Fruit fly (Drosophila melanogaster): ENCODE results near the gene Poc1.

Gene Poc1

DNA sequence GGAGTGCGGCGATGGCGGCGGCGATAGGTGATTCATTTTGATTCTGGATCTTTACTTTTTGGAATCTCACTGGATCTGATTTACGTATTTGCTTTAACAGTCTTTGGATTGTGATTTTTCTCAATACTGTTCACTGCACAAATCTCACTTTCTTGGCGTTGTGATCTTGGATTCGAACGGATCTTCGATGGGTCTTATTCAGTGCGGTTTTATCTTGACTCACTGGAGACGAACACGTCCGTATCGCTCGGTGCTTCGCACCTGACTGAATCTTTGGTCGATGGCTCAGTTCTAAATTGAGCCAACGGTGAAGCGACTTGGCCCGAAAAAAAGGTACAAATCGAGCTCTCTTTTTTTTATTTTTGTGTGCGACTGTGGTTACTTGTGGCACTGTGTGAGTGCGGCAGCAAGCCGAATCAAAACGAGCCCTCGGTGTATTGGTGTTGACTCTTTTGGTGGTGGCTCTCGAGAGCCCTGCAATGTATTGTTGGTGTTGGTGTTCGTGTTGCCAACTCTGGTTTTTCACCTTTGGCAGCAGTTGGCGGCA, 11.1 kb upstream of the Poc1 start, which contains the start of gene sens:
sens (minus strand) TSS at position 254 of the 547 bp plus-strand sequence.
- no peak for TF ChIP-seq CG33017 (tag; optimal IDR thresholded peaks at IDR 0.05)
- no peak for TF ChIP-seq CG7101 (tag; optimal IDR thresholded peaks at IDR 0.05)
- TF ChIP-seq Clk (GFP tag; optimal IDR thresholded peaks at IDR 0.05) = no peak
- TF ChIP-seq cic (GFP tag; optimal IDR thresholded peaks at IDR 0.05) = no peak
- no peak for TF ChIP-seq ovo (GFP tag; optimal IDR thresholded peaks at IDR 0.05)
- TF ChIP-seq kay (GFP tag; ENCODE audit: borderline replicate concordance) = no peak
- no peak for TF ChIP-seq CG12768 (GFP tag; optimal IDR thresholded peaks at IDR 0.05)
- no peak for TF ChIP-seq Hr96 (GFP tag; optimal IDR thresholded peaks at IDR 0.05)
- no peak for TF ChIP-seq toe (GFP tag; optimal IDR thresholded peaks at IDR 0.05)
- TF ChIP-seq cnc (optimal IDR thresholded peaks at IDR 0.05) = no peak
- TF ChIP-seq Crg-1 (GFP tag; optimal IDR thresholded peaks at IDR 0.05) = no peak

dm6 chr3L:13397656-13398055, 7.8 kb upstream of the Poc1 start:
- TF ChIP-seq CG5204 (GFP tag; optimal IDR thresholded peaks at IDR 0.05) = no peak
- no peak for TF ChIP-seq CG11617 (GFP tag; optimal IDR thresholded peaks at IDR 0.05)
- TF ChIP-seq ovo (GFP tag; optimal IDR thresholded peaks at IDR 0.05) = no peak
- no peak for TF ChIP-seq Hr96 (GFP tag; optimal IDR thresholded peaks at IDR 0.05)
- no peak for TF ChIP-seq Crg-1 (GFP tag; optimal IDR thresholded peaks at IDR 0.05)
- TF ChIP-seq tj (GFP tag; optimal IDR thresholded peaks at IDR 0.05) = no peak
- no peak for TF ChIP-seq CG12768 (GFP tag; optimal IDR thresholded peaks at IDR 0.05)
- no peak for TF ChIP-seq cnc (optimal IDR thresholded peaks at IDR 0.05)
- no peak for TF ChIP-seq kay (GFP tag; ENCODE audit: borderline replicate concordance)
- no peak for TF ChIP-seq CG1620 (GFP tag; optimal IDR thresholded peaks at IDR 0.05)
- TF ChIP-seq CG33017 (tag; optimal IDR thresholded peaks at IDR 0.05) = no peak
- no peak for TF ChIP-seq Mnt (GFP tag; optimal IDR thresholded peaks at IDR 0.05)
- TF ChIP-seq CG14711 (tag; optimal IDR thresholded peaks at IDR 0.05) = no peak
- TF ChIP-seq pad (GFP tag; optimal IDR thresholded peaks at IDR 0.05) = no peak
- TF ChIP-seq toe (GFP tag; optimal IDR thresholded peaks at IDR 0.05) = no peak
- no peak for TF ChIP-seq cic (GFP tag; optimal IDR thresholded peaks at IDR 0.05)
- no peak for TF ChIP-seq Clk (GFP tag; optimal IDR thresholded peaks at IDR 0.05)
- TF ChIP-seq CG7045 (GFP tag; optimal IDR thresholded peaks at IDR 0.05) = no peak

DNA sequence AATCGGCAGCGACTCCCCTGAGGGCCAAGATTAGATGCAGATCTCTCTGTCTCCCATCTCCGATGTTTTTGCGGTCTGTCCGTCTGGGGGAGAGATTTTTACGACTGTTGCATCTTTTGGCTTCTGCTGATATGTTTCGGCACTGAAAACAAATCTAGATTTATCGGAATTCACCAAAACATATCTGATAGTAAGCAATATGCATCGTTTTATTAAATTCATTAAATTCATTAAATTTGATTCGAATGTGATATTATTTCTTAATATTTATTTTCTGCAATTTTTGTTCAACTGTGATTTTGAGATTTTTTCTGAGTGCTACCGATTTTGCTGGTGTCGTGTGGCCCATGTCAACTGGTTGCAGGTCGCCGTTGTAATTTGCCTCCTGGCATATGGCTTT, 3.7 kb upstream of the Poc1 start:
- TF ChIP-seq CG33017 (tag; optimal IDR thresholded peaks at IDR 0.05) (no peak), CG11617 (GFP tag; optimal IDR thresholded peaks at IDR 0.05) (no peak), Crg-1 (GFP tag; optimal IDR thresholded peaks at IDR 0.05) (no peak), Clk (GFP tag; optimal IDR thresholded peaks at IDR 0.05) (no peak), CG7045 (GFP tag; optimal IDR thresholded peaks at IDR 0.05) (no peak), Hr96 (GFP tag; optimal IDR thresholded peaks at IDR 0.05) (no peak), bab1 (GFP tag; optimal IDR thresholded peaks at IDR 0.05) (no peak)

dm6 chr3L:13387608-13388007, 2.2 kb downstream of the Poc1 start, which contains the start of gene CG10171:
Gene CG10171 (minus strand): TSS chr3L:13387907.
- no peak for TF ChIP-seq Hr96 (GFP tag; optimal IDR thresholded peaks at IDR 0.05)
- no peak for TF ChIP-seq CG5204 (GFP tag; optimal IDR thresholded peaks at IDR 0.05)
- TF ChIP-seq pad (GFP tag; optimal IDR thresholded peaks at IDR 0.05) = no peak
- no peak for TF ChIP-seq tj (GFP tag; optimal IDR thresholded peaks at IDR 0.05)
- no peak for TF ChIP-seq CG1620 (GFP tag; optimal IDR thresholded peaks at IDR 0.05)
- TF ChIP-seq Mnt (GFP tag; optimal IDR thresholded peaks at IDR 0.05) = no peak
- no peak for TF ChIP-seq CG12768 (GFP tag; optimal IDR thresholded peaks at IDR 0.05)
- TF ChIP-seq CG11617 (GFP tag; optimal IDR thresholded peaks at IDR 0.05) = no peak
- no peak for TF ChIP-seq CG7101 (tag; optimal IDR thresholded peaks at IDR 0.05)
- TF ChIP-seq toe (GFP tag; optimal IDR thresholded peaks at IDR 0.05) = no peak
- no peak for TF ChIP-seq CG33017 (tag; optimal IDR thresholded peaks at IDR 0.05)
- TF ChIP-seq kay (GFP tag; ENCODE audit: borderline replicate concordance) = no peak
- no peak for TF ChIP-seq Crg-1 (GFP tag; optimal IDR thresholded peaks at IDR 0.05)

dm6 chr3L:13384489-13384888, 5.3 kb downstream of the Poc1 start, which contains the start of gene CG14110:
Gene CG14110 (plus strand): TSS chr3L:13384789.
- TF ChIP-seq toe (GFP tag; optimal IDR thresholded peaks at IDR 0.05) (no peak), Hr96 (GFP tag; optimal IDR thresholded peaks at IDR 0.05) (no peak), CG33017 (tag; optimal IDR thresholded peaks at IDR 0.05) (no peak), kay (GFP tag; ENCODE audit: borderline replicate concordance) (no peak), Clk (GFP tag; optimal IDR thresholded peaks at IDR 0.05) (no peak), CG12768 (GFP tag; optimal IDR thresholded peaks at IDR 0.05) (no peak), Crg-1 (GFP tag; optimal IDR thresholded peaks at IDR 0.05) (no peak), CG14711 (tag; optimal IDR thresholded peaks at IDR 0.05) (no peak)

DNA sequence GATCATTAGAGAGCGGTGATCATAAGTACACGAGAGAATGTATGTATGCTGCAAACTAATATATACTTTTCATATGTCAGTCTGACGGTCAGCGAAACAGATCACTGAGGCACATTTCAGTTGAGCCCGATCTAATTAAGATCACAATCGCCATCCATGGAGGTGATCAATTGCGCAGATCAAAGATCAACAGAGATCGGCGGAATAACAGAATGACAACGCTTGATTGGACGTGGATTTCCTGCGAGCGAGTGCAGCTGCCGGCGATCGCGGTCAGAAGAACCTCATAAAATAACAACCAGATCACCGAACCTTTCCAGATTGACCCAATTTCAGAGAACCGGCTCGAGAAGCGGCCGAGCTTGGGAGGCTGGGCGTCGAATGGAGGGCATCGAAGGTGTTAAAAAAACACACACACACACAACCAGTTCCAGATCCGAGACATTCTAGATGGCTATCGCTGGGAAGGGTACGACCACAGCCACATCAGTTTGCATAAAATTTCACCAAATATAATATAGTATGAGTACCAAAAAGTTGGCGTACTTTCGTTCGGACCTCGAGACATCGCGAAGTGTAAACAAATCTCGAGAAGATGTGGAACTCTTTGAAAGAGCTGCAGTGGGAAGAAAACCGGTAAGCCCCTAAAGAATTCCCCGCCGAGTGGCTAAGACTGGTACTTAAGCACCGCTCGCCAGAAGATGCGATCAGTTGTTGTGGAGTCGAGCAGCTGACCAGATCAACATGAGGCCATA, 7.6 kb downstream of the Poc1 start, which contains the start of gene ImpL1:
ImpL1 (plus strand) TSS at position 705 of the 755 bp plus-strand sequence.
- no peak for TF ChIP-seq CG5204 (GFP tag; optimal IDR thresholded peaks at IDR 0.05)
- no peak for TF ChIP-seq CG12768 (GFP tag; optimal IDR thresholded peaks at IDR 0.05)
- TF ChIP-seq bab1 (GFP tag; optimal IDR thresholded peaks at IDR 0.05) = no peak
- no peak for TF ChIP-seq cnc (optimal IDR thresholded peaks at IDR 0.05)
- TF ChIP-seq CG7101 (tag; optimal IDR thresholded peaks at IDR 0.05) = no peak
- TF ChIP-seq CG7045 (GFP tag; optimal IDR thresholded peaks at IDR 0.05) = no peak
- no peak for TF ChIP-seq CG11617 (GFP tag; optimal IDR thresholded peaks at IDR 0.05)
